Fruit fly (Drosophila melanogaster): ENCODE results near the gene CG7730.

The CG7730 gene

dm6 chr3L:17015663-17016575 is 11.4 kb upstream of the CG7730 start, which contains the start of the genes CG6664 and CG7728:
Gene CG6664, minus strand, starts transcription at chr3L:17016180.
Gene CG7728, plus strand, starts transcription at chr3L:17016536.
- no peak for TF ChIP-seq CG17801 (GFP tag; optimal IDR thresholded peaks at IDR 0.05; ENCODE audit: partially characterized antibody)

dm6 chr3L:17016576-17016917 is 10.8 kb upstream of the CG7730 start:
- TF ChIP-seq CG17801 (GFP tag; optimal IDR thresholded peaks at IDR 0.05; ENCODE audit: partially characterized antibody), result no peak

dm6 chr3L:17022756-17023155 is 4.6 kb upstream of the CG7730 start, which contains the start of gene CG6652:
Gene CG6652, minus strand, starts transcription at chr3L:17022856.
- no peak for TF ChIP-seq CG17801 (GFP tag; optimal IDR thresholded peaks at IDR 0.05; ENCODE audit: partially characterized antibody)

dm6 chr3L:17023641-17024040 is 3.7 kb upstream of the CG7730 start, which contains the start of gene a10:
Gene a10, minus strand, starts transcription at chr3L:17023741.
- TF ChIP-seq CG17801 (GFP tag; optimal IDR thresholded peaks at IDR 0.05; ENCODE audit: partially characterized antibody), result no peak

- TF ChIP-seq CG17801 (GFP tag; optimal IDR thresholded peaks at IDR 0.05; ENCODE audit: partially characterized antibody), result no peak
These were observed 3.1 kb upstream of the CG7730 start, which contains the start of gene Fit2 for dm6 chr3L:17024095-17024639. Gene Fit2, plus strand, starts transcription at chr3L:17024328.

- no peak for TF ChIP-seq CG17801 (GFP tag; optimal IDR thresholded peaks at IDR 0.05; ENCODE audit: partially characterized antibody)
These were observed 4.7 kb downstream of the CG7730 start, which contains the start of gene Ilp8 for dm6 chr3L:17031971-17032370. Gene Ilp8, minus strand, starts transcription at chr3L:17032080.

- no peak for TF ChIP-seq CG17801 (GFP tag; optimal IDR thresholded peaks at IDR 0.05; ENCODE audit: partially characterized antibody)
These were observed 6.0 kb downstream of the CG7730 start for dm6 chr3L:17033309-17033708.

dm6 chr3L:17035492-17035891 is 8.2 kb downstream of the CG7730 start, which contains the start of gene beg:
Gene beg, plus strand, starts transcription at chr3L:17035668.
- TF ChIP-seq CG17801 (GFP tag; optimal IDR thresholded peaks at IDR 0.05; ENCODE audit: partially characterized antibody), result no peak

- TF ChIP-seq CG17801 (GFP tag; optimal IDR thresholded peaks at IDR 0.05; ENCODE audit: partially characterized antibody), result peak; percentile 38
These were observed 15.1 kb downstream of the CG7730 start, which contains the start of the genes scaf6 and Papst2 for dm6 chr3L:17042297-17042921. Gene scaf6, minus strand, starts transcription at chr3L:17042574. Gene Papst2, plus strand, starts transcription at chr3L:17042797.

- TF ChIP-seq CG17801 (GFP tag; optimal IDR thresholded peaks at IDR 0.05; ENCODE audit: partially characterized antibody), result peak; percentile 2
These were observed 17.5 kb downstream of the CG7730 start, which contains the start of gene Pop5 for dm6 chr3L:17044799-17045198. Gene Pop5, minus strand, starts transcription at chr3L:17045038.

- no peak for TF ChIP-seq CG17801 (GFP tag; optimal IDR thresholded peaks at IDR 0.05; ENCODE audit: partially characterized antibody)
These were observed 18.3 kb downstream of the CG7730 start, which contains the start of gene TpnC73F for dm6 chr3L:17045431-17046238. Gene TpnC73F, plus strand, starts transcription at chr3L:17046063.

- no peak for TF ChIP-seq CG17801 (GFP tag; optimal IDR thresholded peaks at IDR 0.05; ENCODE audit: partially characterized antibody)
These were observed 20.5 kb downstream of the CG7730 start for dm6 chr3L:17047811-17048239.

- TF ChIP-seq CG17801 (GFP tag; optimal IDR thresholded peaks at IDR 0.05; ENCODE audit: partially characterized antibody), result no peak
These were observed 22.0 kb downstream of the CG7730 start, which contains the start of gene rogdi for dm6 chr3L:17049314-17049713. Gene rogdi, plus strand, starts transcription at chr3L:17049512.

dm6 chr3L:17049912-17050345 is 22.6 kb downstream of the CG7730 start:
- peak; percentile 12 for TF ChIP-seq CG17801 (GFP tag; optimal IDR thresholded peaks at IDR 0.05; ENCODE audit: partially characterized antibody)
